Worm (Caenorhabditis elegans) whole organism, mixed stage, embryonic: ENCODE results near the gene F28A10.8.
"Not testable (repeated sequence)": the region's sequence is repeated elsewhere in the genome, so short reads cannot be mapped to it uniquely, and the experiment has no call there.

ENCODE experiments used
- drap-1 ChIP-seq: fragments of 200-800 bp; sonication (Bioruptor generic); optimal IDR thresholded peaks from 3 replicates; lab custom pipeline; 2018; ENCODE audit warnings: mild to moderate bottlenecking, missing genetic modification characterization, missing compliant biosample characterization
- elt-3 ChIP-seq: fragments of 150-350 bp; optimal IDR thresholded peaks from 2 replicates; lab custom pipeline; 2014; ENCODE audit warnings: missing biosample characterization, missing genetic modification characterization
- ham-2 ChIP-seq: fragments of 200-800 bp; sonication (Bioruptor generic); optimal IDR thresholded peaks from 2 replicates; lab custom pipeline; 2018; ENCODE audit warnings: mild to moderate bottlenecking, missing genetic modification characterization, missing compliant biosample characterization
- mab-5 ChIP-seq: fragments of 150-350 bp; optimal IDR thresholded peaks from 2 replicates; lab custom pipeline; 2014; ENCODE audit warnings: missing biosample characterization, missing genetic modification characterization
- pha-4 ChIP-seq: fragments of 150-350 bp; optimal IDR thresholded peaks from 2 replicates; lab custom pipeline; 2018; ENCODE audit warnings: missing biosample characterization, missing genetic modification reagents, missing genetic modification characterization
- unc-39 ChIP-seq: fragments of 150-350 bp; optimal IDR thresholded peaks from 2 replicates; lab custom pipeline; 2014; ENCODE audit warnings: missing biosample characterization, missing genetic modification characterization

ce11 chrII:850567-850966 is 12.3 kb upstream of the F28A10.8 start, which contains the start of gene F28A10.5:
- TF ChIP-seq mab-5; pha-4 (tag; lab: Kevin White, UChicago); ham-2 (GFP tag; lab: Kevin White, UChicago); drap-1 (GFP tag; lab: Kevin White, UChicago); elt-3; unc-39 (tag; lab: Kevin White, UChicago): not testable (repeated sequence)
